Worm (Caenorhabditis elegans) whole organism, L4 larva: ENCODE data around the gene F37B12.3.

Source experiments
- F37D6.2 ChIP-seq: sonication (generic microtip); optimal IDR thresholded peaks from 2 replicates; lab custom pipeline; 2016; ENCODE audit warnings: mild to moderate bottlenecking, missing genetic modification characterization, missing compliant biosample characterization
- F49E8.2 ChIP-seq: sonication (generic microtip); optimal IDR thresholded peaks from 2 replicates; lab custom pipeline; 2016; ENCODE audit warnings: missing compliant biosample characterization, mild to moderate bottlenecking, missing genetic modification characterization, borderline replicate concordance
- R02D3.7 ChIP-seq: fragments of 150-350 bp; sonication (generic microtip); optimal IDR thresholded peaks from 3 replicates; lab custom pipeline; 2014; ENCODE audit warnings: missing biosample characterization, missing genetic modification characterization
- T20F7.1 ChIP-seq: fragments of 200-800 bp; sonication (Bioruptor generic); optimal IDR thresholded peaks from 2 replicates; lab custom pipeline; 2018; ENCODE audit warnings: mild to moderate bottlenecking, missing genetic modification characterization, missing compliant biosample characterization
- T26A8.4 ChIP-seq: fragments of 200-800 bp; sonication (Bioruptor generic); IDR thresholded peaks from 2 replicates; pipeline ENCODE4 v1.3.6; 2022; ENCODE audit warnings: missing genetic modification characterization, missing compliant biosample characterization
- Y105C5A.15 ChIP-seq: fragments of 200-800 bp; sonication (Bioruptor generic); IDR thresholded peaks from 2 replicates; pipeline ENCODE4 v1.3.6; 2022; ENCODE audit warnings: missing genetic modification characterization, missing compliant biosample characterization
- Y48G9A.11 ChIP-seq: fragments of 200-800 bp; sonication (Bioruptor generic); IDR thresholded peaks from 2 replicates; pipeline ENCODE4 v1.3.6; 2022; ENCODE audit warnings: missing genetic modification reagents, missing genetic modification characterization, missing compliant biosample characterization
- Y5F2A.4 ChIP-seq: fragments of 200-800 bp; sonication (Bioruptor generic); optimal IDR thresholded peaks from 2 replicates; lab custom pipeline; 2018; ENCODE audit warnings: mild to moderate bottlenecking, missing genetic modification characterization, missing compliant biosample characterization
- Y75B8A.6 ChIP-seq: fragments of 200-800 bp; sonication (Bioruptor generic); IDR thresholded peaks from 2 replicates; pipeline ENCODE4 v1.3.6; 2022; ENCODE audit warnings: missing genetic modification reagents, missing genetic modification characterization, missing compliant biosample characterization
- ZK337.2 ChIP-seq: fragments of 200-800 bp; sonication (Bioruptor generic); IDR thresholded peaks from 2 replicates; pipeline ENCODE4 v1.3.6; 2022; ENCODE audit warnings: missing genetic modification reagents, missing genetic modification characterization, missing compliant biosample characterization
- ZK546.5 ChIP-seq, 2 experiments: sonication (generic microtip); optimal IDR thresholded peaks; 2 replicates each; lab custom pipeline; 2017; ENCODE audit warnings: missing biosample characterization in 2 of 2, missing genetic modification characterization in 2 of 2
- aly-2 ChIP-seq: sonication (generic microtip); optimal IDR thresholded peaks from 2 replicates; lab custom pipeline; 2018; ENCODE audit warnings: missing biosample characterization, missing genetic modification characterization
- ama-1 ChIP-seq: fragments of 150-350 bp; optimal IDR thresholded peaks from 2 replicates; lab custom pipeline; 2014; ENCODE audit warnings: inconsistent platforms, mixed read lengths
- ceh-28 ChIP-seq: fragments of 150-350 bp; optimal IDR thresholded peaks from 2 replicates; lab custom pipeline; 2014; ENCODE audit warnings: missing biosample characterization, missing genetic modification reagents, missing genetic modification characterization
- ceh-32 ChIP-seq: sonication (generic microtip); optimal IDR thresholded peaks from 2 replicates; lab custom pipeline; 2016; ENCODE audit warnings: mild to moderate bottlenecking, missing genetic modification characterization, missing compliant biosample characterization; ENCODE audit not compliant: poor library complexity
- ceh-44 ChIP-seq: fragments of 200-800 bp; sonication (Bioruptor generic); IDR thresholded peaks from 2 replicates; pipeline ENCODE4 v1.3.6; 2022; ENCODE audit warnings: missing genetic modification reagents, missing genetic modification characterization, missing compliant biosample characterization
- daf-16 ChIP-seq, 3 experiments: sonication (generic microtip); optimal IDR thresholded peaks; 2 replicates each; lab custom pipeline; 2016 to 2017; ENCODE audit warnings: missing genetic modification characterization in 3 of 3, missing genetic modification reagents in 3 of 3, mild to moderate bottlenecking in 2 of 3, missing compliant biosample characterization in 2 of 3, missing biosample characterization in 1 of 3, moderate library complexity in 1 of 3
- dmd-6 ChIP-seq: fragments of 200-800 bp; sonication (Bioruptor generic); IDR thresholded peaks from 2 replicates; pipeline ENCODE4 v1.3.6; 2022; ENCODE audit warnings: missing genetic modification reagents, missing genetic modification characterization, missing compliant biosample characterization
- dve-1 ChIP-seq: sonication (generic microtip); optimal IDR thresholded peaks from 2 replicates; lab custom pipeline; 2017; ENCODE audit warnings: antibody characterized with exemption, mild to moderate bottlenecking, missing genetic modification characterization, missing compliant biosample characterization; ENCODE audit not compliant: insufficient read depth
- fos-1 ChIP-seq: fragments of 150-350 bp; optimal IDR thresholded peaks from 2 replicates; lab custom pipeline; 2014; ENCODE audit warnings: missing biosample characterization, missing genetic modification characterization
- hif-1 ChIP-seq, 2 experiments: sonication (generic microtip); optimal IDR thresholded peaks; 2 replicates each; lab custom pipeline; 2016 to 2017; ENCODE audit warnings: missing compliant biosample characterization in 2 of 2, missing genetic modification characterization in 2 of 2, missing genetic modification reagents in 2 of 2, missing genotype in 2 of 2, mild to moderate bottlenecking in 1 of 2
- hmg-1.1 ChIP-seq: fragments of 200-800 bp; sonication (Bioruptor generic); IDR thresholded peaks from 2 replicates; pipeline ENCODE4 v1.3.6; 2022; ENCODE audit warnings: missing genetic modification reagents, missing genetic modification characterization, missing compliant biosample characterization
- jun-1 ChIP-seq: fragments of 150-350 bp; optimal IDR thresholded peaks from 2 replicates; lab custom pipeline; 2014; ENCODE audit warnings: missing biosample characterization, missing genetic modification reagents, missing genetic modification characterization
- lim-7 ChIP-seq: fragments of 200-800 bp; sonication (Bioruptor generic); IDR thresholded peaks from 2 replicates; pipeline ENCODE4 v1.3.6; 2022; ENCODE audit warnings: missing genetic modification characterization, missing compliant biosample characterization
- lin-1 ChIP-seq: fragments of 200-800 bp; sonication (Bioruptor generic); IDR thresholded peaks from 2 replicates; pipeline ENCODE4 v1.3.6; 2022; ENCODE audit warnings: missing genetic modification reagents, missing genetic modification characterization, missing compliant biosample characterization
- lin-15B ChIP-seq: fragments of 150-350 bp; sonication (generic microtip); optimal IDR thresholded peaks from 3 replicates; lab custom pipeline; 2014; ENCODE audit warnings: missing biosample characterization, missing genetic modification characterization
- lin-29 ChIP-seq: fragments of 200-800 bp; sonication (Bioruptor generic); IDR thresholded peaks from 2 replicates; pipeline ENCODE4 v1.3.6; 2022; ENCODE audit warnings: missing genetic modification reagents, missing genetic modification characterization, missing compliant biosample characterization
- lin-39 ChIP-seq: fragments of 150-350 bp; optimal IDR thresholded peaks from 2 replicates; lab custom pipeline; 2014; ENCODE audit warnings: missing biosample characterization, missing genetic modification reagents, missing genetic modification characterization
- lsy-2 ChIP-seq, 2 experiments: fragments of 150-350 bp in 1 of 2; sonication (generic microtip) in 1 of 2; optimal IDR thresholded peaks; 2 replicates each; lab custom pipeline; 2014 to 2017; ENCODE audit warnings: missing biosample characterization in 2 of 2, missing genetic modification characterization in 2 of 2
- madf-9 ChIP-seq: fragments of 200-800 bp; sonication (Bioruptor generic); conservative IDR thresholded peaks from 2 replicates; pipeline ENCODE4 v1.3.6; 2022; ENCODE audit warnings: missing genetic modification reagents, missing genetic modification characterization, missing compliant biosample characterization
- mdt-29 ChIP-seq: fragments of 200-800 bp; sonication (Bioruptor generic); IDR thresholded peaks from 2 replicates; pipeline ENCODE4 v1.3.6; 2022; ENCODE audit warnings: missing genetic modification reagents, missing genetic modification characterization, missing compliant biosample characterization
- mep-1 ChIP-seq: fragments of 150-350 bp; sonication (generic microtip); optimal IDR thresholded peaks from 3 replicates; lab custom pipeline; 2014; ENCODE audit warnings: missing biosample characterization, missing genetic modification characterization
- nhr-10 ChIP-seq: fragments of 150-350 bp; optimal IDR thresholded peaks from 2 replicates; lab custom pipeline; 2014; ENCODE audit warnings: missing biosample characterization, missing genetic modification characterization
- nhr-102 ChIP-seq: sonication (generic microtip); optimal IDR thresholded peaks from 2 replicates; lab custom pipeline; 2016; ENCODE audit warnings: mild to moderate bottlenecking, missing genetic modification characterization, moderate library complexity, missing compliant biosample characterization
- nhr-41 ChIP-seq: fragments of 200-800 bp; sonication (Bioruptor generic); IDR thresholded peaks from 2 replicates; pipeline ENCODE4 v1.3.6; 2022; ENCODE audit warnings: missing genetic modification reagents, missing genetic modification characterization, missing compliant biosample characterization
- nhr-42 ChIP-seq: fragments of 200-800 bp; sonication (Bioruptor generic); IDR thresholded peaks from 2 replicates; pipeline ENCODE4 v1.3.6; 2022; ENCODE audit warnings: missing genetic modification characterization, missing compliant biosample characterization
- nhr-48 ChIP-seq: sonication (generic microtip); optimal IDR thresholded peaks from 2 replicates; lab custom pipeline; 2016; ENCODE audit warnings: mild to moderate bottlenecking, missing genetic modification characterization, missing compliant biosample characterization
- nhr-6 ChIP-seq: fragments of 150-350 bp; optimal IDR thresholded peaks from 2 replicates; lab custom pipeline; 2014; ENCODE audit warnings: missing biosample characterization, missing genetic modification characterization
- nhr-76 ChIP-seq: fragments of 150-350 bp; optimal IDR thresholded peaks from 2 replicates; lab custom pipeline; 2014; ENCODE audit warnings: missing biosample characterization, missing genetic modification characterization
- nhr-77 ChIP-seq: fragments of 150-350 bp; optimal IDR thresholded peaks from 2 replicates; lab custom pipeline; 2014; ENCODE audit warnings: missing biosample characterization, missing genetic modification characterization
- pha-4 ChIP-seq, 2 experiments: fragments of 150-350 bp in 1 of 2; fragments of 200-800 bp in 1 of 2; sonication (Bioruptor generic) in 1 of 2; IDR thresholded peaks in 1 of 2; optimal IDR thresholded peaks in 1 of 2; 2 replicates each; pipeline versions ENCODE4 v1.3.6 to Lab custom; 2014 to 2022; ENCODE audit warnings: missing genetic modification characterization in 2 of 2, missing genetic modification reagents in 2 of 2, missing biosample characterization in 1 of 2, missing compliant biosample characterization in 1 of 2
- pqm-1 ChIP-seq: sonication (generic microtip); optimal IDR thresholded peaks from 2 replicates; lab custom pipeline; 2017; ENCODE audit warnings: missing biosample characterization, missing genetic modification characterization
- saeg-2 ChIP-seq: fragments of 200-800 bp; sonication (Bioruptor generic); IDR thresholded peaks from 2 replicates; pipeline ENCODE4 v1.3.6; 2022; ENCODE audit warnings: missing genetic modification reagents, missing genetic modification characterization, missing compliant biosample characterization
- sdz-12 ChIP-seq: fragments of 200-800 bp; sonication (Bioruptor generic); optimal IDR thresholded peaks from 2 replicates; lab custom pipeline; 2018; ENCODE audit warnings: mild to moderate bottlenecking, missing genetic modification characterization, missing compliant biosample characterization
- skn-1 ChIP-seq: fragments of 150-350 bp; optimal IDR thresholded peaks from 2 replicates; lab custom pipeline; 2014; ENCODE audit warnings: missing biosample characterization, missing genetic modification characterization
- spr-1 ChIP-seq: sonication (generic microtip); optimal IDR thresholded peaks from 2 replicates; lab custom pipeline; 2016; ENCODE audit warnings: mild to moderate bottlenecking, missing genetic modification characterization, missing compliant biosample characterization
- tag-97 ChIP-seq: fragments of 200-800 bp; sonication (Bioruptor generic); IDR thresholded peaks from 2 replicates; pipeline ENCODE4 v1.3.6; 2022; ENCODE audit warnings: missing genetic modification characterization, missing compliant biosample characterization
- unc-130 ChIP-seq: sonication (generic microtip); optimal IDR thresholded peaks from 2 replicates; lab custom pipeline; 2016; ENCODE audit warnings: missing genetic modification reagents, missing genetic modification characterization, missing compliant biosample characterization
- unc-62 ChIP-seq, 3 experiments: fragments of 150-350 bp in 1 of 3; sonication (generic microtip); optimal IDR thresholded peaks in 2 of 3; peaks in 1 of 3; 1 replicate in 1 of 3; 2 replicates in 2 of 3; lab custom pipeline; 2014 to 2017; ENCODE audit warnings: missing biosample characterization in 3 of 3, missing genetic modification characterization in 3 of 3, missing genetic modification reagents in 3 of 3, missing genotype in 1 of 3
- zfp-2 ChIP-seq: sonication (generic microtip); optimal IDR thresholded peaks from 2 replicates; lab custom pipeline; 2016; ENCODE audit warnings: mild to moderate bottlenecking, missing genetic modification characterization, missing compliant biosample characterization
- ztf-7 ChIP-seq: fragments of 150-350 bp; optimal IDR thresholded peaks from 2 replicates; lab custom pipeline; 2014; ENCODE audit warnings: missing biosample characterization, missing genetic modification characterization

Gene F37B12.3

ce11 chrII:9013341-9013740, 27.9 kb downstream of the F37B12.3 start (continued):
- TF ChIP-seq lin-1 (GFP tag; lab: Robert Waterston, UW) (no peak), jun-1 (tag; lab: Kevin White, UChicago) (no peak), lsy-2 (tag; optimal IDR thresholded peaks at IDR 0.05; lab: Kevin White, UChicago) (no peak), aly-2 (no peak), Y75B8A.6 (no peak), T20F7.1 (GFP tag; lab: Kevin White, UChicago) (no peak), lin-29 (GFP tag; lab: Robert Waterston, UW) (no peak), ceh-44 (no peak), nhr-6 (tag; lab: Kevin White, UChicago) (no peak), lin-39 (tag; lab: Kevin White, UChicago) (no peak), zfp-2 (tag; lab: Kevin White, UChicago) (no peak), ama-1 (lab: Kevin White, UChicago) (no peak), pha-4 (GFP tag; IDR thresholded peaks at IDR 0.05; lab: Robert Waterston, UW) (no peak; the same call in 1 of the 2 replicates), pha-4 (tag; optimal IDR thresholded peaks at IDR 0.05; lab: Kevin White, UChicago) (no peak), hif-1 (tag; optimal IDR thresholded peaks at IDR 0.05; lab: Kevin White, UChicago) (peak in 1 of 2 experiments; percentile 28), skn-1 (tag; lab: Kevin White, UChicago) (no peak), nhr-76 (no peak), nhr-10 (no peak), nhr-48 (tag; lab: Kevin White, UChicago) (no peak), Y105C5A.15 (no peak), sdz-12 (GFP tag; lab: Kevin White, UChicago) (no peak), mep-1 (tag; lab: Kevin White, UChicago) (peak; percentile 36), Y5F2A.4 (GFP tag; lab: Kevin White, UChicago) (no peak), fos-1 (tag; lab: Kevin White, UChicago) (no peak), F49E8.2 (tag; lab: Kevin White, UChicago) (no peak), ceh-32 (tag; lab: Kevin White, UChicago) (no peak), unc-62 (GFP tag; optimal IDR thresholded peaks at IDR 0.05 in 1 of 2; lab: Kevin White, UChicago) (no peak), unc-62 (tag; optimal IDR thresholded peaks at IDR 0.05; lab: Kevin White, UChicago) (no peak), ZK546.5 (tag; optimal IDR thresholded peaks at IDR 0.05; lab: Kevin White, UChicago) (no peak), ztf-7 (no peak), nhr-42 (GFP tag; lab: Robert Waterston, UW) (no peak), dmd-6 (GFP tag; lab: Robert Waterston, UW) (peak; percentile 34), dve-1 (tag; lab: Kevin White, UChicago) (no peak), ZK337.2 (GFP tag; lab: Robert Waterston, UW) (no peak), madf-9 (no peak), nhr-41 (GFP tag; lab: Robert Waterston, UW) (no peak), nhr-77 (tag; lab: Kevin White, UChicago) (no peak), mdt-29 (GFP tag; lab: Robert Waterston, UW) (no peak), pqm-1 (tag; lab: Kevin White, UChicago) (no peak), T26A8.4 (GFP tag; lab: Robert Waterston, UW) (no peak), lim-7 (GFP tag; lab: Robert Waterston, UW) (no peak), nhr-102 (no peak), F37D6.2 (tag; lab: Kevin White, UChicago) (no peak), hmg-1.1 (GFP tag; lab: Robert Waterston, UW) (peak; percentile 74), unc-130 (GFP tag; lab: Kevin White, UChicago) (no peak), tag-97 (GFP tag; lab: Robert Waterston, UW) (no peak), daf-16 (GFP tag; optimal IDR thresholded peaks at IDR 0.05; lab: Kevin White, UChicago) (no peak), daf-16 (tag; optimal IDR thresholded peaks at IDR 0.05; lab: Kevin White, UChicago) (no peak), Y48G9A.11 (GFP tag; lab: Robert Waterston, UW) (no peak), R02D3.7 (tag; lab: Kevin White, UChicago) (no peak), lin-15B (tag; lab: Kevin White, UChicago) (no peak), saeg-2 (GFP tag; lab: Robert Waterston, UW) (no peak), ceh-28 (tag; lab: Kevin White, UChicago) (no peak), spr-1 (tag; lab: Kevin White, UChicago) (no peak)
